Fruit fly (Drosophila melanogaster): Measurements from ENCODE around the gene Btk.

Gene Btk

dm6 chr2L:8276287-8276686 lies 24.6 kb downstream of the Btk start (continued):
- peak; percentile 10 for TF ChIP-seq gem (tag; optimal IDR thresholded peaks at IDR 0.05)
- TF ChIP-seq CG8290 (GFP tag; optimal IDR thresholded peaks at IDR 0.05), result no peak
- TF ChIP-seq CG8290 (tag; optimal IDR thresholded peaks at IDR 0.05), result peak in 1 of 2 experiments; percentile 21
- no peak for TF ChIP-seq HLH3B (GFP tag; IDR thresholded peaks at IDR 0.05)
- TF ChIP-seq HLH4C (GFP tag; IDR thresholded peaks at IDR 0.05; ENCODE audit: partially characterized antibody), result no peak
- no peak for TF ChIP-seq ATbp (GFP tag; optimal IDR thresholded peaks at IDR 0.05)
- TF ChIP-seq chif (GFP tag; optimal IDR thresholded peaks at IDR 0.05), result no peak
- no peak for TF ChIP-seq wor (GFP tag; IDR thresholded peaks at IDR 0.05)
- no peak for TF ChIP-seq az2 (GFP tag; optimal IDR thresholded peaks at IDR 0.05)
- no peak for TF ChIP-seq aop (GFP tag; IDR thresholded peaks at IDR 0.05)
- no peak for TF ChIP-seq CG12071 (GFP tag; optimal IDR thresholded peaks at IDR 0.05)
- peak; percentile 58 for TF ChIP-seq Xrp1 (GFP tag; IDR thresholded peaks at IDR 0.05)
- no peak for TF ChIP-seq CG18011 (GFP tag; optimal IDR thresholded peaks at IDR 0.05)
- peak in 1 of 2 experiments; percentile 43 for TF ChIP-seq Pdp1 (GFP tag; optimal IDR thresholded peaks at IDR 0.05)
- no peak for TF ChIP-seq D (optimal IDR thresholded peaks at IDR 0.05)
- peak; percentile 19 for TF ChIP-seq D (GFP tag; optimal IDR thresholded peaks at IDR 0.05)
- TF ChIP-seq CG1529 (GFP tag; optimal IDR thresholded peaks at IDR 0.05), result no peak
- TF ChIP-seq Rfx (GFP tag; IDR thresholded peaks at IDR 0.05), result no peak
- no peak for TF ChIP-seq Dek (tag; optimal IDR thresholded peaks at IDR 0.05)
- no peak for TF ChIP-seq CG42726 (GFP tag; IDR thresholded peaks at IDR 0.05; ENCODE audit: partially characterized antibody)
- no peak for TF ChIP-seq Abd-B (GFP tag; optimal IDR thresholded peaks at IDR 0.05)
- no peak for TF ChIP-seq Bdp1 (GFP tag; optimal IDR thresholded peaks at IDR 0.05)
- TF ChIP-seq ac (GFP tag; optimal IDR thresholded peaks at IDR 0.05), result peak; percentile 81
- TF ChIP-seq CG9817 (tag; optimal IDR thresholded peaks at IDR 0.05), result no peak
- no peak for TF ChIP-seq NC2α (GFP tag; optimal IDR thresholded peaks at IDR 0.05)
- TF ChIP-seq Fer3 (tag; optimal IDR thresholded peaks at IDR 0.05), result no peak
- TF ChIP-seq Elba2 (GFP tag; optimal IDR thresholded peaks at IDR 0.05), result peak; percentile 56
- TF ChIP-seq ham (GFP tag; IDR thresholded peaks at IDR 0.05), result no peak
- no peak for TF ChIP-seq GATAe (GFP tag; conservative IDR thresholded peaks at IDR 0.05)
- peak; percentile 72 for TF ChIP-seq kni (GFP tag; optimal IDR thresholded peaks at IDR 0.05)
- TF ChIP-seq otp (GFP tag; IDR thresholded peaks at IDR 0.05), result 0 out of 3 replicates have a peak, but pooled peaks have one; percentile 36
- no peak for TF ChIP-seq amos (GFP tag; IDR thresholded peaks at IDR 0.05; ENCODE audit: partially characterized antibody)
- no peak for TF ChIP-seq lbe (GFP tag; optimal IDR thresholded peaks at IDR 0.05)
- TF ChIP-seq CG6854 (GFP tag; optimal IDR thresholded peaks at IDR 0.05), result no peak
- no peak for TF ChIP-seq CG10979 (tag; optimal IDR thresholded peaks at IDR 0.05)
- no peak for TF ChIP-seq da (GFP tag; optimal IDR thresholded peaks at IDR 0.05)
- no peak for TF ChIP-seq CG5245 (GFP tag; optimal IDR thresholded peaks at IDR 0.05)
- TF ChIP-seq CG9797 (GFP tag; optimal IDR thresholded peaks at IDR 0.05), result no peak
- TF ChIP-seq CG11398 (GFP tag; optimal IDR thresholded peaks at IDR 0.05), result no peak
- no peak for TF ChIP-seq CG12104 (GFP tag; optimal IDR thresholded peaks at IDR 0.05)
- TF ChIP-seq row (GFP tag; IDR thresholded peaks at IDR 0.05), result no peak
- no peak for TF ChIP-seq Bgb (GFP tag; IDR thresholded peaks at IDR 0.05; ENCODE audit: partially characterized antibody)
- no peak for TF ChIP-seq CG7357 (GFP tag; IDR thresholded peaks at IDR 0.05)
- TF ChIP-seq Hmr (GFP tag; optimal IDR thresholded peaks at IDR 0.05), result no peak
- no peak for TF ChIP-seq Ets97D (GFP tag; optimal IDR thresholded peaks at IDR 0.05)
- TF ChIP-seq CG15479 (GFP tag; optimal IDR thresholded peaks at IDR 0.05), result peak; percentile 92
- no peak for TF ChIP-seq B-H1 (GFP tag; IDR thresholded peaks at IDR 0.05)
- no peak for TF ChIP-seq Poxn (GFP tag; IDR thresholded peaks at IDR 0.05)
- no peak for TF ChIP-seq CG31365 (tag; optimal IDR thresholded peaks at IDR 0.05)
- no peak for TF ChIP-seq CG10267 (tag; optimal IDR thresholded peaks at IDR 0.05)
- no peak for TF ChIP-seq CG2875 (GFP tag; optimal IDR thresholded peaks at IDR 0.05)
- TF ChIP-seq sr (GFP tag; IDR thresholded peaks at IDR 0.05), result no peak

Measured in whole organism, embryonic.